Worm (Caenorhabditis elegans) whole organism, L4 larva: ENCODE results near the gene srbc-37.

Experiments
- T20F7.1 ChIP-seq: fragments of 200-800 bp; sonication (Bioruptor generic); optimal IDR thresholded peaks from 2 replicates; lab custom pipeline; 2018; ENCODE audit warnings: mild to moderate bottlenecking, missing genetic modification characterization, missing compliant biosample characterization
- T26A8.4 ChIP-seq: fragments of 200-800 bp; sonication (Bioruptor generic); IDR thresholded peaks from 2 replicates; pipeline ENCODE4 v1.3.6; 2022; ENCODE audit warnings: missing genetic modification characterization, missing compliant biosample characterization
- aha-1 ChIP-seq: fragments of 150-350 bp; peaks from one replicate; lab custom pipeline; 2014; ENCODE audit warnings: missing biosample characterization, missing genetic modification characterization
- ama-1 ChIP-seq: fragments of 150-350 bp; optimal IDR thresholded peaks from 2 replicates; lab custom pipeline; 2014; ENCODE audit warnings: inconsistent platforms, mixed read lengths
- ceh-28 ChIP-seq: fragments of 150-350 bp; optimal IDR thresholded peaks from 2 replicates; lab custom pipeline; 2014; ENCODE audit warnings: missing biosample characterization, missing genetic modification reagents, missing genetic modification characterization
- ceh-44 ChIP-seq: fragments of 200-800 bp; sonication (Bioruptor generic); IDR thresholded peaks from 2 replicates; pipeline ENCODE4 v1.3.6; 2022; ENCODE audit warnings: missing genetic modification reagents, missing genetic modification characterization, missing compliant biosample characterization
- ces-1 ChIP-seq: fragments of 150-350 bp; sonication (generic microtip); optimal IDR thresholded peaks from 4 replicates; lab custom pipeline; 2014; ENCODE audit warnings: missing biosample characterization, missing genetic modification reagents, missing genetic modification characterization
- cey-2 ChIP-seq: sonication (generic microtip); optimal IDR thresholded peaks from 3 replicates; lab custom pipeline; 2017; ENCODE audit warnings: missing genetic modification characterization, mild to moderate bottlenecking, missing compliant biosample characterization, antibody characterized with exemption, borderline replicate concordance; ENCODE audit not compliant: insufficient read depth
- daf-16 ChIP-seq, 3 experiments: sonication (generic microtip); optimal IDR thresholded peaks; 2 replicates each; lab custom pipeline; 2016 to 2017; ENCODE audit warnings: missing genetic modification characterization in 3 of 3, missing genetic modification reagents in 3 of 3, mild to moderate bottlenecking in 2 of 3, missing compliant biosample characterization in 2 of 3, missing biosample characterization in 1 of 3, moderate library complexity in 1 of 3
- daf-19 ChIP-seq: fragments of 200-800 bp; sonication (Bioruptor generic); conservative IDR thresholded peaks from 2 replicates; pipeline ENCODE4 v1.3.6; 2022; ENCODE audit warnings: missing genetic modification characterization, missing compliant biosample characterization
- dmd-6 ChIP-seq: fragments of 200-800 bp; sonication (Bioruptor generic); IDR thresholded peaks from 2 replicates; pipeline ENCODE4 v1.3.6; 2022; ENCODE audit warnings: missing genetic modification reagents, missing genetic modification characterization, missing compliant biosample characterization
- dmd-9 ChIP-seq: fragments of 200-800 bp; sonication (Bioruptor generic); IDR thresholded peaks from 2 replicates; pipeline ENCODE4 v1.3.6; 2022; ENCODE audit warnings: missing genetic modification reagents, missing genetic modification characterization, missing compliant biosample characterization
- dpl-1 ChIP-seq: fragments of 150-350 bp; optimal IDR thresholded peaks from 2 replicates; lab custom pipeline; 2014; ENCODE audit warnings: missing biosample characterization, missing genetic modification reagents, missing genetic modification characterization
- duxl-1 ChIP-seq: sonication (generic microtip); optimal IDR thresholded peaks from 2 replicates; lab custom pipeline; 2016; ENCODE audit warnings: mild to moderate bottlenecking, missing genetic modification characterization, moderate library complexity, missing compliant biosample characterization; ENCODE audit not compliant: poor library complexity
- dve-1 ChIP-seq: sonication (generic microtip); optimal IDR thresholded peaks from 2 replicates; lab custom pipeline; 2017; ENCODE audit warnings: antibody characterized with exemption, mild to moderate bottlenecking, missing genetic modification characterization, missing compliant biosample characterization; ENCODE audit not compliant: insufficient read depth
- fkh-10 ChIP-seq: fragments of 150-350 bp; optimal IDR thresholded peaks from 2 replicates; lab custom pipeline; 2014; ENCODE audit warnings: missing biosample characterization, missing genetic modification reagents, missing genetic modification characterization
- jun-1 ChIP-seq: fragments of 150-350 bp; optimal IDR thresholded peaks from 2 replicates; lab custom pipeline; 2014; ENCODE audit warnings: missing biosample characterization, missing genetic modification reagents, missing genetic modification characterization
- lim-7 ChIP-seq: fragments of 200-800 bp; sonication (Bioruptor generic); IDR thresholded peaks from 2 replicates; pipeline ENCODE4 v1.3.6; 2022; ENCODE audit warnings: missing genetic modification characterization, missing compliant biosample characterization
- lin-13 ChIP-seq: fragments of 150-350 bp; optimal IDR thresholded peaks from 2 replicates; lab custom pipeline; 2014; ENCODE audit warnings: missing biosample characterization, missing genetic modification reagents, missing genetic modification characterization
- lin-29 ChIP-seq: fragments of 200-800 bp; sonication (Bioruptor generic); IDR thresholded peaks from 2 replicates; pipeline ENCODE4 v1.3.6; 2022; ENCODE audit warnings: missing genetic modification reagents, missing genetic modification characterization, missing compliant biosample characterization
- lin-38 ChIP-seq: fragments of 200-800 bp; sonication (Bioruptor generic); IDR thresholded peaks from 2 replicates; pipeline ENCODE4 v1.3.6; 2022; ENCODE audit warnings: missing genetic modification reagents, missing genetic modification characterization, missing compliant biosample characterization
- madf-5 ChIP-seq, 2 experiments: fragments of 200-800 bp; sonication (Bioruptor generic); IDR thresholded peaks; 2 replicates each; pipeline ENCODE4 v1.3.6; 2022; ENCODE audit warnings: missing compliant biosample characterization in 2 of 2, missing genetic modification characterization in 2 of 2
- mdl-1 ChIP-seq, 2 experiments: fragments of 150-350 bp in 1 of 2; sonication (generic microtip) in 1 of 2; optimal IDR thresholded peaks; 2 replicates each; lab custom pipeline; 2014 to 2017; ENCODE audit warnings: missing biosample characterization in 2 of 2, missing genetic modification characterization in 2 of 2
- mdt-29 ChIP-seq: fragments of 200-800 bp; sonication (Bioruptor generic); IDR thresholded peaks from 2 replicates; pipeline ENCODE4 v1.3.6; 2022; ENCODE audit warnings: missing genetic modification reagents, missing genetic modification characterization, missing compliant biosample characterization
- mep-1 ChIP-seq: fragments of 150-350 bp; sonication (generic microtip); optimal IDR thresholded peaks from 3 replicates; lab custom pipeline; 2014; ENCODE audit warnings: missing biosample characterization, missing genetic modification characterization
- mes-2 ChIP-seq: sonication (generic microtip); optimal IDR thresholded peaks from 2 replicates; lab custom pipeline; 2016; ENCODE audit warnings: missing genotype, mild to moderate bottlenecking, missing genetic modification characterization, missing compliant biosample characterization; ENCODE audit not compliant: poor library complexity, severe bottlenecking
- nhr-10 ChIP-seq: fragments of 150-350 bp; optimal IDR thresholded peaks from 2 replicates; lab custom pipeline; 2014; ENCODE audit warnings: missing biosample characterization, missing genetic modification characterization
- nhr-11 ChIP-seq: fragments of 150-350 bp; optimal IDR thresholded peaks from 2 replicates; lab custom pipeline; 2014; ENCODE audit warnings: missing biosample characterization, missing genetic modification characterization
- nhr-28 ChIP-seq: fragments of 150-350 bp; optimal IDR thresholded peaks from 2 replicates; lab custom pipeline; 2014; ENCODE audit warnings: missing biosample characterization, missing genetic modification characterization
- nhr-42 ChIP-seq: fragments of 200-800 bp; sonication (Bioruptor generic); IDR thresholded peaks from 2 replicates; pipeline ENCODE4 v1.3.6; 2022; ENCODE audit warnings: missing genetic modification characterization, missing compliant biosample characterization
- nhr-77 ChIP-seq: fragments of 150-350 bp; optimal IDR thresholded peaks from 2 replicates; lab custom pipeline; 2014; ENCODE audit warnings: missing biosample characterization, missing genetic modification characterization
- pha-4 ChIP-seq, 2 experiments: fragments of 150-350 bp in 1 of 2; fragments of 200-800 bp in 1 of 2; sonication (Bioruptor generic) in 1 of 2; IDR thresholded peaks in 1 of 2; optimal IDR thresholded peaks in 1 of 2; 2 replicates each; pipeline versions ENCODE4 v1.3.6 to Lab custom; 2014 to 2022; ENCODE audit warnings: missing genetic modification characterization in 2 of 2, missing genetic modification reagents in 2 of 2, missing biosample characterization in 1 of 2, missing compliant biosample characterization in 1 of 2
- php-3 ChIP-seq: fragments of 200-800 bp; sonication (Bioruptor generic); IDR thresholded peaks from 2 replicates; pipeline ENCODE4 v1.3.6; 2022; ENCODE audit warnings: missing genetic modification reagents, missing genetic modification characterization, missing compliant biosample characterization
- pqm-1 ChIP-seq: sonication (generic microtip); optimal IDR thresholded peaks from 2 replicates; lab custom pipeline; 2017; ENCODE audit warnings: missing biosample characterization, missing genetic modification characterization
- rbr-2 ChIP-seq: sonication (generic microtip); optimal IDR thresholded peaks from 2 replicates; lab custom pipeline; 2016; ENCODE audit warnings: missing genotype, missing genetic modification characterization, missing compliant biosample characterization
- saeg-2 ChIP-seq: fragments of 200-800 bp; sonication (Bioruptor generic); IDR thresholded peaks from 2 replicates; pipeline ENCODE4 v1.3.6; 2022; ENCODE audit warnings: missing genetic modification reagents, missing genetic modification characterization, missing compliant biosample characterization
- sdz-12 ChIP-seq: fragments of 200-800 bp; sonication (Bioruptor generic); optimal IDR thresholded peaks from 2 replicates; lab custom pipeline; 2018; ENCODE audit warnings: mild to moderate bottlenecking, missing genetic modification characterization, missing compliant biosample characterization
- tag-97 ChIP-seq: fragments of 200-800 bp; sonication (Bioruptor generic); IDR thresholded peaks from 2 replicates; pipeline ENCODE4 v1.3.6; 2022; ENCODE audit warnings: missing genetic modification characterization, missing compliant biosample characterization
- unc-39 ChIP-seq: sonication (generic microtip); optimal IDR thresholded peaks from 2 replicates; lab custom pipeline; 2017; ENCODE audit warnings: missing biosample characterization, missing genetic modification characterization
- vab-7 ChIP-seq: fragments of 200-800 bp; sonication (Bioruptor generic); IDR thresholded peaks from 2 replicates; pipeline ENCODE4 v1.3.6; 2022; ENCODE audit warnings: missing genetic modification reagents, missing genetic modification characterization, missing compliant biosample characterization
- zfp-3 ChIP-seq: fragments of 200-800 bp; sonication (Bioruptor generic); conservative IDR thresholded peaks from 2 replicates; pipeline ENCODE4 v1.3.6; 2022; ENCODE audit warnings: missing genetic modification reagents, missing genetic modification characterization, missing compliant biosample characterization
- zip-11 ChIP-seq: fragments of 200-800 bp; sonication (Bioruptor generic); IDR thresholded peaks from 2 replicates; pipeline ENCODE4 v1.3.6; 2022; ENCODE audit warnings: missing genetic modification characterization, missing compliant biosample characterization
- zip-2 ChIP-seq: fragments of 150-350 bp; optimal IDR thresholded peaks from 2 replicates; lab custom pipeline; 2014; ENCODE audit warnings: missing biosample characterization, missing genetic modification characterization
- ztf-11 ChIP-seq: fragments of 150-350 bp; optimal IDR thresholded peaks from 2 replicates; lab custom pipeline; 2014; ENCODE audit warnings: missing biosample characterization, missing genetic modification characterization

srbc-37 gene

DNA sequence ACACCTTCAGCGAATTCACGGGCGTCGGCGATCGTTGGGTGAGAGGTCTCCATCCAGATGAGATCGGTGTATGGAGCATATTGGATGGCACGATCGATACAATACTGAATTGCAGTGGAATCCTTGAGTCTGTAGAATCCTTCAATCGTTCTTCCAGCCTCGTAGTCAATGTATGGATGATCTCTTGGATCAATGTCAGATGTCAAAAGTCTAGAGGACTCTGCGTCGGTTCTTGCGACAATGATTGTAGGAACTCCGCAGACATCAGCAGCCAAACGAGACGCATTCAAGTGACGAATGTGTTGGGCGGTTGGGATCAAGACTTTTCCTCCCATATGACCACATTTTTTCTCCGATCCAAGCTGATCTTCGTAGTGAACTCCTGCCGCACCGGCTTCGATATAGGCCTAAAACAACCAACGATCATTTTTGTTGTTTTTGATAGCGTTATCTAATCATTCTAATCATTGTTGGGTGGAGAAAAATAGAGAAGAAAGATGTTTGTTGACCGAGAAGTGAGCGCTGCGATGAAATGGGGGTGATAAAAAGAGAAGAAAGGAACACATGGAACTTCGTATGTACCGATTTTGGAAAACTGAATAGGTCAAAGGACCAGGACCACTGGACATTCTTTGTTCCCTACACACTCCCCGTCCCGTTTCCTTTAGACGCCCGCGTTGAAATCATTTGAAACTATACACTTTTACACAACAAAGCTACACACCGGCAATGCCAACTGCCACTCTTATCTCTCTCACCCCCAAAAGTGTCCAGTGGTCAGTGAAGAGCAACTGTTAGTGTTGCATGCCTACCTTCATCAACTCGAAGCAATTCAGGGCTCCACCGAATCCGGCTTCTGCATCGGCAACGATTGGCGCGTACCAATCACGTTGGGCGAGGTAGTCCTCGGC, 24.5 kb downstream of the srbc-37 start:
- TF ChIP-seq dmd-9 (GFP tag; lab: Robert Waterston, UW), result peak; percentile 7; the same call in 1 of the 2 replicates
- TF ChIP-seq T20F7.1 (GFP tag; lab: Kevin White, UChicago), result no peak
- peak; percentile 27; the same call in 1 of the 2 replicates for TF ChIP-seq T26A8.4 (GFP tag; lab: Robert Waterston, UW)
- no peak for TF ChIP-seq vab-7 (GFP tag; lab: Robert Waterston, UW)
- peak; percentile 18; the same call in 1 of the 2 replicates for TF ChIP-seq pha-4 (GFP tag; IDR thresholded peaks at IDR 0.05; lab: Robert Waterston, UW)
- TF ChIP-seq pha-4 (tag; optimal IDR thresholded peaks at IDR 0.05; lab: Kevin White, UChicago), result no peak
- peak; percentile 26 for TF ChIP-seq nhr-28 (tag; lab: Kevin White, UChicago)
- TF ChIP-seq aha-1 (tag; lab: Kevin White, UChicago), result peak; percentile 97
- TF ChIP-seq zip-2 (tag; lab: Kevin White, UChicago), result peak; percentile 15
- no peak for TF ChIP-seq jun-1 (tag; lab: Kevin White, UChicago)
- peak; percentile 44 for TF ChIP-seq pqm-1
- TF ChIP-seq daf-19 (GFP tag; lab: Robert Waterston, UW), result 0 out of 2 replicates have a peak, but pooled peaks have one; percentile 38
- peak; percentile 41; the same call in 1 of the 2 replicates for TF ChIP-seq zfp-3 (GFP tag; lab: Robert Waterston, UW)
- 0 out of 2 replicates have a peak, but pooled peaks have one; percentile 3 for TF ChIP-seq lin-38 (GFP tag; lab: Robert Waterston, UW)
- peak; percentile 22 for TF ChIP-seq nhr-10
- TF ChIP-seq mdl-1 (tag; optimal IDR thresholded peaks at IDR 0.05; lab: Kevin White, UChicago), result no peak
- peak; percentile 24; the same call in 1 of the 2 replicates for TF ChIP-seq nhr-42 (GFP tag; lab: Robert Waterston, UW)
- peak; percentile 11 for TF ChIP-seq mes-2 (tag; lab: Kevin White, UChicago)
- TF ChIP-seq dmd-6 (GFP tag; lab: Robert Waterston, UW), result no peak; the same call in 1 of the 2 replicates
- no peak for TF ChIP-seq dpl-1 (GFP tag; lab: Kevin White, UChicago)
- no peak for TF ChIP-seq zip-11 (GFP tag; lab: Robert Waterston, UW)
- TF ChIP-seq dve-1 (tag; lab: Kevin White, UChicago), result peak; percentile 43
- TF ChIP-seq daf-16 (GFP tag; optimal IDR thresholded peaks at IDR 0.05; lab: Kevin White, UChicago), result peak in 1 of 2 experiments; percentile 6
- TF ChIP-seq daf-16 (tag; optimal IDR thresholded peaks at IDR 0.05; lab: Kevin White, UChicago), result no peak
- TF ChIP-seq cey-2 (tag; lab: Kevin White, UChicago), result no peak
- TF ChIP-seq madf-5 (GFP tag; IDR thresholded peaks at IDR 0.05; lab: Robert Waterston, UW), result no peak; a peak in 1 of 4 replicates
- no peak for TF ChIP-seq mdt-29 (GFP tag; lab: Robert Waterston, UW)
- no peak for TF ChIP-seq rbr-2 (tag; lab: Kevin White, UChicago)
- TF ChIP-seq mep-1 (tag; lab: Kevin White, UChicago), result peak; percentile 30
- peak; percentile 89 for TF ChIP-seq ama-1 (lab: Kevin White, UChicago)
- TF ChIP-seq lim-7 (GFP tag; lab: Robert Waterston, UW), result 0 out of 2 replicates have a peak, but pooled peaks have one; percentile 8

DNA sequence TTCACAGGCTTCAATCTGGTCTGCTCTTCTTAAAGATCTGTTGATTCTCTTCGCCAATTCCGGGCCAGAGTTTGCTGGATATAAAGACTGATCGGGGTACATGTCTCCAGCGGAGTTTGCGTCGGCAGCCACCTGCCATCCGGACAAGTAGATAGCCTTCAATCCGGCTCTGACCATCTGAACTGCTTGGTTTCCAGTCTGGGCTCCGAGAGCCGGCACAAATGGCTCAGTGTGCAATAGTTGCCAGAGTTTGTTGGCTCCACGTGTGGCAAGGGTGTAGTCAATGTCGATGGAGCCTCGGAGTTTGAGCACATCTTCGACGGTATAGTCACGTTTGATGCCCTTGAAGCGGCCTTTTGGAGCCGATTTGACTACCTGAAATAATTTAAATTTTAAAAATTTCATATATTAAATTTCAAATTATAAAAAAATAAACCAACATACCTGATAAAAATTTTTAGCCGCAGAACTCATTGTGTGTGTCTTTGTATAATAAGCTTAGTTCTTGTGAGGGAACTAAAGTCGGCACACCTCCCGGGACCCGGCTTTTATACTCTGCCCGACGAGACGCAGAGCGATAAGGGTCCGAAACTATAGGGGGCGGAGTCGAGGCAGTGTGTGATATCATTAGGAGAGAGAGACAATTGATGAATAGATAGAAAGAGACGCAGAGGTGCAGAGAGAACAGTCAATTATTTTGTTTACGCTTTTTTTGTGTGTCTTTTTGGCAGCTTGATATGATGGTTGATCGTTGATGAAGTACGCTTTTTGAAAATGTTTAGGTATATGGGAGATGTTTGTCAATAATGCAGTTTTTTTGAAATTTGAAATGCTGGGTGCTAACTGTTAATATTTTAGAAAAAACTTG, 25.4 kb downstream of the srbc-37 start, which contains the start of the genes icl-1 and srh-2:
Gene icl-1 (minus strand): TSS at position 521 of the 868 bp plus-strand sequence.
Gene srh-2 (plus strand): TSS at position 818 of the 868 bp plus-strand sequence.
- TF ChIP-seq dpl-1 (GFP tag; lab: Kevin White, UChicago), result peak; percentile 1
- no peak for TF ChIP-seq tag-97
- TF ChIP-seq php-3 (GFP tag; lab: Robert Waterston, UW), result no peak
- TF ChIP-seq lin-29 (GFP tag; lab: Robert Waterston, UW), result peak; percentile 38; the same call in 1 of the 2 replicates
- peak; percentile 84 for TF ChIP-seq sdz-12 (GFP tag; lab: Kevin White, UChicago)
- TF ChIP-seq ceh-28 (tag; lab: Kevin White, UChicago), result no peak
- TF ChIP-seq nhr-77, result peak; percentile 29
- no peak for TF ChIP-seq ces-1 (GFP tag; lab: Kevin White, UChicago)
- TF ChIP-seq unc-39, result no peak
- peak; percentile 24 for TF ChIP-seq T20F7.1 (GFP tag; lab: Kevin White, UChicago)
- no peak for TF ChIP-seq fkh-10 (GFP tag; lab: Kevin White, UChicago)
- TF ChIP-seq duxl-1 (tag; lab: Kevin White, UChicago), result peak; percentile 65
- TF ChIP-seq saeg-2, result peak; percentile 57; the same call in 1 of the 2 replicates
- no peak for TF ChIP-seq ceh-44 (GFP tag; lab: Robert Waterston, UW)
- TF ChIP-seq nhr-11 (tag; lab: Kevin White, UChicago), result peak; percentile 36
- no peak for TF ChIP-seq lin-13
- 0 out of 4 replicates have a peak, but pooled peaks of 1 of the 2 experiments have one; percentile 25 for TF ChIP-seq madf-5 (GFP tag; IDR thresholded peaks at IDR 0.05; lab: Robert Waterston, UW)
- no peak for TF ChIP-seq ztf-11 (tag; lab: Kevin White, UChicago)
